Worm (Caenorhabditis elegans) whole organism, L4/young adult: ENCODE results near the gene F45E6.1.

ENCODE experiments used
- W03F9.2 ChIP-seq: fragments of 150-350 bp; optimal IDR thresholded peaks from 2 replicates; lab custom pipeline; 2014; ENCODE audit warnings: missing biosample characterization, missing genetic modification characterization
- dao-5 ChIP-seq: sonication (generic microtip); optimal IDR thresholded peaks from 2 replicates; lab custom pipeline; 2016; ENCODE audit warnings: missing genotype, missing genetic modification characterization, moderate library complexity, missing compliant biosample characterization
- him-1 ChIP-seq: sonication (generic microtip); optimal IDR thresholded peaks from 2 replicates; lab custom pipeline; 2016; ENCODE audit warnings: missing genotype, missing genetic modification reagents, missing genetic modification characterization, missing compliant biosample characterization

F45E6.1 gene

ce11 chrX:12477341-12477740 is at the start of gene F45E6.1:
F45E6.1 (minus strand) TSS chrX:12477441.
- TF ChIP-seq W03F9.2 (tag; lab: Kevin White, UChicago) (no peak), him-1 (no peak), dao-5 (tag; lab: Kevin White, UChicago) (no peak)

DNA sequence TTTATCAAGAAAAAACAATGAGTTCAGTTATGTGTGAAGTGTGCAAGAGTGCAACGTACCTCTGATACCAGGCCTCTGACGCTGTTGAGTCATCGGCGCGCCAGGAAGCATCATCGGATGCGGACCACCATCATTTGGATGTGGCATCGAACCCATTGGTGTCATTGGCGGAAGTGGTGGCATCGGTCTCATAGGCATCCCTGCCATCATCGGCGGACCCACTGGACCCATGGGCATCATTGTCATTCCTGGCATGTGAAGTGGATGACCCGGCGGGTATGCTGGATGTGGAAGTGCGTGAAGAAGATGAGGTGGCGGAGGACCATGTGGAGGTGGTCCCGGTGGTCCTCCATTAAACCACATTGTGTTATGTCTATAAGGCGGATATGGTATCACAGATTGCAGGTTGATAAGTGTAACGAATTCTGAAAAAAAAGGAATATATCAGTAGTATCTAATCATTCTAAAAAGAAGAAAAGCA is 48.2 kb upstream of the F45E6.1 start, which contains the start of gene scd-1:
scd-1 (minus strand) TSS at position 431 of the 481 bp plus-strand sequence.
- no peak for TF ChIP-seq dao-5 (tag; lab: Kevin White, UChicago)
- no peak for TF ChIP-seq him-1
- TF ChIP-seq W03F9.2 (tag; lab: Kevin White, UChicago) = no peak

DNA sequence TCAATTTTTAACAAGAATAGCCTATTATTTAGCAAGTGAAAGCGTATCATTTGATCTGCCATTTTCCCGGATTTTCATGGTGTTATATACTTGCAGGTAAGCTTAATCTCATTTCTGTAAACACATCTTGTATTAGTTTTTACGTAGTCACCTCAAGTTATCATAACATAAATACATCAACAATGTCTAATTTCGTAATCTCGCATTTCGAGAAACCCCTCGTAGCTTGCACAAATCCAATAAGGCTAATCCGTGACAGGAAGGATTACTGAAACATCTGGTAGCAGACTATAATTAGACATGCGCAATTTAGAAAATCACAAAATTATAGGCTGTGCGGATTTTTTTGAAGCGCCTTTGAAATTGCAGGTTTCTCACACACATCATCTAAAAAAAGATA is 47.3 kb upstream of the F45E6.1 start:
- TF ChIP-seq him-1 (no peak), dao-5 (tag; lab: Kevin White, UChicago) (no peak), W03F9.2 (tag; lab: Kevin White, UChicago) (no peak)

DNA sequence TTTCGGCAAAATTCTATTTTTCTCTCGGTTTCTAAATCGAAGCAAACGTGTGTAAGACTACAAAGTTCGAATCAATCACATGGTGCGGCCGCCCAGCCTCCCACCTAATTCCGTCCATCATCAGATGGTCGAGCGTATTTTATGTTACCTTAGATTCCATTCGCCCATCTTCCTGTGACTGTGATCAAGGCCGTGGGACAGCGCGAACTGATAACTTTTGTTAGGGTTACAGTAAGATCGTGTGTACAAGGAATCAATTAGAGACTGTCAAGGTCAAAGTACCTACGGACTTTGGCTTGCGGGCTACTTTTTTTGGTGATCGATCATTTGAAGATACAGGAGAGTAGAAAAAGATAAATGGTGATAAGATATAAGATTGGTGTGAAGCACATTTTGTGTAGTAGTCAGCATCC is 45.8 kb upstream of the F45E6.1 start:
- TF ChIP-seq him-1 (no peak), dao-5 (tag; lab: Kevin White, UChicago) (no peak), W03F9.2 (tag; lab: Kevin White, UChicago) (no peak)

DNA sequence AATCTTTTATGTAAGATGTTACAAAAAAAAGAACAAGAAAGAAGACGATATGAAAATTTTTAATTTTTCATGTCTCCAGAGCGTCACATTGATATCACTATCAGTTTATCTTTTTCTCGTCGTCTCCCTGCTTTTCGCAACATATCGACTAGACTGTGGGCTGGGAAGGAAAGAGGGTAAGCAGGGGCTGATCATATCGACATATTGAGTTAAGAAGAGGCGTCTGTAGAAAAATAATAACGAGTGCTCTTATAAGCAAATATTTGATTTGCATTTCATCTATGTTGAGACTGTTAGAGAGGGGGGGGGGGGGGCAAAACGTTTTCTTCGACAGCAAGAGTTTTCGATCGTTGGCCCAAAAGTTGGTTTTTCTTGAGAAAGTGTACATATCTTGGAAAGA is 41.7 kb upstream of the F45E6.1 start:
- TF ChIP-seq W03F9.2 (tag; lab: Kevin White, UChicago) (no peak), him-1 (no peak), dao-5 (tag; lab: Kevin White, UChicago) (no peak)

- no peak for TF ChIP-seq dao-5 (tag; lab: Kevin White, UChicago)
- TF ChIP-seq him-1 = no peak
- TF ChIP-seq W03F9.2 (tag; lab: Kevin White, UChicago) = no peak
These were observed 41.2 kb upstream of the F45E6.1 start for ce11 chrX:12518469-12518868.

- TF ChIP-seq him-1 = no peak
- TF ChIP-seq W03F9.2 (tag; lab: Kevin White, UChicago) = no peak
- TF ChIP-seq dao-5 (tag; lab: Kevin White, UChicago) = no peak
These were observed 40.6 kb upstream of the F45E6.1 start for ce11 chrX:12517886-12518285.

ce11 chrX:12517307-12517706 is 40.1 kb upstream of the F45E6.1 start:
- TF ChIP-seq dao-5 (tag; lab: Kevin White, UChicago) (no peak), him-1 (no peak), W03F9.2 (tag; lab: Kevin White, UChicago) (no peak)

- TF ChIP-seq him-1 (peak; percentile 19), W03F9.2 (tag; lab: Kevin White, UChicago) (no peak), dao-5 (tag; lab: Kevin White, UChicago) (no peak)
These were observed 39.2 kb upstream of the F45E6.1 start for ce11 chrX:12516482-12516826.

- no peak for TF ChIP-seq him-1
- no peak for TF ChIP-seq W03F9.2 (tag; lab: Kevin White, UChicago)
- no peak for TF ChIP-seq dao-5 (tag; lab: Kevin White, UChicago)
These were observed 38.6 kb upstream of the F45E6.1 start for ce11 chrX:12515596-12516481.

DNA sequence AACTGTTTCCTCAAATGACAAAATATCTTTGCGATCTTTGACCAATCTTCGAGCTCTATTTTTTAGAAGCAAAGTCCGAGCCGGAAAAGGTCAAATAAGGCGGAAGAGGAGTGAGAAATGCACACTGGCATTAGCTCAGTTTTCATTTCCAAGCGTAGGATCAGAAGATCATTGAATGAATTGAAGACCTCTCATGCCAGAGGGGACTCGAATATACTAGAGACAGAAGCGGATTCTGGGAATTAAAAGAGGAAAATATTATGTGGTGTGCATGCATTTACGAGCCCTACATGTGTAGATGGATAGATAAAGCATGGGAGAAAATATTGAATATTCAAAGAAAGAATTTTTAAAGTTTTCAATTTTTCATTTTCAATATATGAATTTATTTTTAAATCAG is 36.2 kb upstream of the F45E6.1 start:
- no peak for TF ChIP-seq W03F9.2 (tag; lab: Kevin White, UChicago)
- no peak for TF ChIP-seq him-1
- no peak for TF ChIP-seq dao-5 (tag; lab: Kevin White, UChicago)

ce11 chrX:12512472-12513137 is 35.4 kb upstream of the F45E6.1 start:
- TF ChIP-seq dao-5 (tag; lab: Kevin White, UChicago) = no peak
- no peak for TF ChIP-seq W03F9.2 (tag; lab: Kevin White, UChicago)
- TF ChIP-seq him-1 = no peak

DNA sequence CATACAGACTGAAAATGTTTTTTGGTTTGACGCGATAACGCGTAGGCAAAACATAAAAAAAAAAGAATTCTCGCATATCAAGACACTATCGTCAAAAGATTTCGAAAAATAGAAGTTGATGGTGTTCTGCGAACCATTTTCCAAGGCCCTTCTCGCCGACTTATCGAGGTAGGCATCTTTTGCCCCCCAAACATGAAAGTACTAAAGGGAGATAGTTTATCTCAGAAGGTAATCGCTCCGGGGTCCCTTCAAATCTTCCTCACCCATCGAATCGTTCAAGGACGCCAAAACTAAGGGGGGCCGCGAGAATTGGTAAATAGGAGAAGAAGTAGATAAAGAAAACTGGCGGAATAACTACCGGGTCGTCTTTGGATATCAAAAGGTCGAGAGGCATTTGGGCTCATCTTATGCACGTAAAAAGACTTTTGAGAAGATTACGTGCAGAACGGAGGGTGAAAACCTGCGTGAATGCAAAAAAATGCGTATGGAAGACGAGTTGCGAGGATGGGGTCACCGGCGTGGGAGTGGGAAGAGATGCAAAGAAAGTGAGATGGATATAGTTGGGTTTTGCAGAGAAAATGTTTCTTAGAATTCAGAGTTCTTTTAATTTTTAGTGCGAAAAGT is 34.3 kb upstream of the F45E6.1 start:
- TF ChIP-seq W03F9.2 (tag; lab: Kevin White, UChicago) (no peak), dao-5 (tag; lab: Kevin White, UChicago) (no peak), him-1 (no peak)
